Worm (Caenorhabditis elegans) whole organism, early embryonic: ENCODE measurements around the gene F42A10.9.

Experiments used
- B0310.2 ChIP-seq: sonication (generic microtip); optimal IDR thresholded peaks from 2 replicates; lab custom pipeline; 2016; ENCODE audit warnings: mild to moderate bottlenecking, missing genetic modification characterization, missing compliant biosample characterization
- F13C5.2 ChIP-seq: sonication (generic microtip); optimal IDR thresholded peaks from 2 replicates; lab custom pipeline; 2017; ENCODE audit warnings: mild to moderate bottlenecking, missing genetic modification characterization, inconsistent platforms, missing compliant biosample characterization
- aly-1 ChIP-seq: sonication (generic microtip); optimal IDR thresholded peaks from 2 replicates; lab custom pipeline; 2016; ENCODE audit warnings: missing genetic modification characterization, missing compliant biosample characterization
- ama-1 ChIP-seq: fragments of 150-350 bp; optimal IDR thresholded peaks from 2 replicates; lab custom pipeline; 2014
- ceh-13 ChIP-seq: fragments of 200-800 bp; sonication (Bioruptor generic); optimal IDR thresholded peaks from 2 replicates; lab custom pipeline; 2018; ENCODE audit warnings: mild to moderate bottlenecking, missing genetic modification characterization, missing compliant biosample characterization
- ceh-36 ChIP-seq: sonication (generic microtip); optimal IDR thresholded peaks from 2 replicates; lab custom pipeline; 2016; ENCODE audit warnings: missing genetic modification characterization, inconsistent platforms, missing compliant biosample characterization
- ets-7 ChIP-seq: sonication (generic microtip); optimal IDR thresholded peaks from 2 replicates; lab custom pipeline; 2016; ENCODE audit warnings: missing genotype, missing genetic modification characterization, missing compliant biosample characterization
- flt-1 ChIP-seq: fragments of 200-800 bp; sonication (Bioruptor generic); IDR thresholded peaks from 2 replicates; pipeline ENCODE4 v1.3.6; 2022; ENCODE audit warnings: missing genetic modification characterization, missing compliant biosample characterization
- hmbx-1 ChIP-seq: sonication (generic microtip); optimal IDR thresholded peaks from 2 replicates; lab custom pipeline; 2016; ENCODE audit warnings: mild to moderate bottlenecking, missing genetic modification characterization, missing compliant biosample characterization
- hmg-4 ChIP-seq: fragments of 200-800 bp; sonication (Bioruptor generic); optimal IDR thresholded peaks from 2 replicates; lab custom pipeline; 2018; ENCODE audit warnings: mild to moderate bottlenecking, missing genetic modification characterization, missing compliant biosample characterization
- hnd-1 ChIP-seq: sonication (generic microtip); optimal IDR thresholded peaks from 2 replicates; lab custom pipeline; 2016; ENCODE audit warnings: missing genetic modification characterization, missing compliant biosample characterization
- pes-1 ChIP-seq: fragments of 200-800 bp; sonication (Bioruptor generic); IDR thresholded peaks from 2 replicates; pipeline ENCODE4 v1.3.6; 2022; ENCODE audit warnings: missing genetic modification reagents, missing genetic modification characterization, missing compliant biosample characterization
- scrt-1 ChIP-seq: fragments of 200-800 bp; sonication (Bioruptor generic); IDR thresholded peaks from 2 replicates; pipeline ENCODE4 v1.3.6; 2022; ENCODE audit warnings: missing genetic modification characterization, missing compliant biosample characterization
- sea-1 ChIP-seq: fragments of 200-800 bp; sonication (Bioruptor generic); conservative IDR thresholded peaks from 2 replicates; pipeline ENCODE4 v1.3.6; 2022; ENCODE audit warnings: missing genetic modification characterization, missing compliant biosample characterization
- tbx-11 ChIP-seq: fragments of 200-800 bp; sonication (Bioruptor generic); IDR thresholded peaks from 2 replicates; pipeline ENCODE4 v1.3.6; 2022; ENCODE audit warnings: missing genetic modification characterization, missing compliant biosample characterization
- tbx-37 ChIP-seq: fragments of 200-800 bp; sonication (Bioruptor generic); conservative IDR thresholded peaks from 2 replicates; pipeline ENCODE4 v1.3.6; 2022; ENCODE audit warnings: missing genetic modification reagents, missing genetic modification characterization, missing compliant biosample characterization
- tra-4 ChIP-seq: sonication (generic microtip); optimal IDR thresholded peaks from 2 replicates; lab custom pipeline; 2017; ENCODE audit warnings: missing genetic modification characterization, missing compliant biosample characterization

The F42A10.9 gene

ce11 chrIII:6210215-6210822 is 45.9 kb downstream of the F42A10.9 start:
- no peak for TF ChIP-seq scrt-1 (GFP tag; lab: Robert Waterston, UW)
- no peak for TF ChIP-seq B0310.2
- no peak for TF ChIP-seq pes-1 (GFP tag; lab: Robert Waterston, UW)
- TF ChIP-seq ceh-13 (GFP tag; lab: Kevin White, UChicago) = no peak
- no peak for TF ChIP-seq hmg-4 (GFP tag; lab: Kevin White, UChicago)

ce11 chrIII:6213915-6214314 is 49.5 kb downstream of the F42A10.9 start, which contains the start of gene C23G10.10:
Gene C23G10.10, minus strand, starts transcription at chrIII:6214015.
- no peak for TF ChIP-seq pes-1 (GFP tag; lab: Robert Waterston, UW)

ce11 chrIII:6215476-6215875 is 51.1 kb downstream of the F42A10.9 start, which contains the start of gene C23G10.11:
Gene C23G10.11, minus strand, starts transcription at chrIII:6215576.
- TF ChIP-seq sea-1 (GFP tag; lab: Robert Waterston, UW) (no peak), tbx-37 (no peak), F13C5.2 (tag; lab: Kevin White, UChicago) (no peak), hnd-1 (tag; lab: Kevin White, UChicago) (no peak), tbx-11 (GFP tag; lab: Robert Waterston, UW) (no peak), ets-7 (no peak), ceh-36 (tag; lab: Kevin White, UChicago) (no peak), hmg-4 (GFP tag; lab: Kevin White, UChicago) (no peak), tra-4 (tag; lab: Kevin White, UChicago) (no peak), scrt-1 (GFP tag; lab: Robert Waterston, UW) (no peak), hmbx-1 (no peak), flt-1 (GFP tag; lab: Robert Waterston, UW) (no peak), ceh-13 (GFP tag; lab: Kevin White, UChicago) (no peak), ama-1 (no peak), aly-1 (tag; lab: Kevin White, UChicago) (no peak), pes-1 (GFP tag; lab: Robert Waterston, UW) (no peak)

ce11 chrIII:6215943-6216342 is 51.6 kb downstream of the F42A10.9 start:
- no peak for TF ChIP-seq sea-1 (GFP tag; lab: Robert Waterston, UW)
- no peak for TF ChIP-seq tbx-37
- no peak for TF ChIP-seq ama-1
- no peak for TF ChIP-seq ceh-13 (GFP tag; lab: Kevin White, UChicago)
- no peak for TF ChIP-seq F13C5.2 (tag; lab: Kevin White, UChicago)
- TF ChIP-seq hmg-4 (GFP tag; lab: Kevin White, UChicago) = no peak
- no peak for TF ChIP-seq aly-1 (tag; lab: Kevin White, UChicago)
- TF ChIP-seq tbx-11 (GFP tag; lab: Robert Waterston, UW) = no peak
- TF ChIP-seq tra-4 (tag; lab: Kevin White, UChicago) = no peak
- TF ChIP-seq ceh-36 (tag; lab: Kevin White, UChicago) = no peak
- TF ChIP-seq pes-1 (GFP tag; lab: Robert Waterston, UW) = no peak
- TF ChIP-seq ets-7 = no peak
- no peak for TF ChIP-seq hmbx-1
- TF ChIP-seq B0310.2 = no peak
- TF ChIP-seq hnd-1 (tag; lab: Kevin White, UChicago) = no peak
- no peak for TF ChIP-seq scrt-1 (GFP tag; lab: Robert Waterston, UW)
- TF ChIP-seq flt-1 (GFP tag; lab: Robert Waterston, UW) = no peak

- TF ChIP-seq ceh-36 (tag; lab: Kevin White, UChicago) (no peak), aly-1 (tag; lab: Kevin White, UChicago) (no peak), F13C5.2 (tag; lab: Kevin White, UChicago) (no peak), tra-4 (tag; lab: Kevin White, UChicago) (no peak), hnd-1 (tag; lab: Kevin White, UChicago) (no peak), tbx-11 (GFP tag; lab: Robert Waterston, UW) (no peak), B0310.2 (no peak), scrt-1 (GFP tag; lab: Robert Waterston, UW) (no peak), ets-7 (no peak)
These were observed 52.6 kb downstream of the F42A10.9 start, which contains the start of gene hot-4 for ce11 chrIII:6216833-6217466. Gene hot-4, plus strand, starts transcription at chrIII:6217416.
